Worm (Caenorhabditis elegans) whole organism, midembryonic: ENCODE measurements around the gene twk-5.
A peak's percentile ranks its signal among the peaks of the same experiment; 100 is the strongest.

ENCODE experiments used
- T22C8.4 ChIP-seq: fragments of 200-800 bp; sonication (Bioruptor generic); IDR thresholded peaks from 2 replicates; pipeline ENCODE4 v1.3.6; 2022; ENCODE audit warnings: missing genetic modification characterization, missing compliant biosample characterization
- cog-1 ChIP-seq: sonication (generic microtip); optimal IDR thresholded peaks from 2 replicates; lab custom pipeline; 2016; ENCODE audit warnings: missing genetic modification characterization, missing compliant biosample characterization
- flt-1 ChIP-seq: fragments of 200-800 bp; sonication (Bioruptor generic); IDR thresholded peaks from 2 replicates; pipeline ENCODE4 v1.3.6; 2022; ENCODE audit warnings: missing genetic modification characterization, missing compliant biosample characterization
- klf-2 ChIP-seq: fragments of 200-800 bp; sonication (Bioruptor generic); conservative IDR thresholded peaks from 2 replicates; pipeline ENCODE4 v1.3.6; 2022; ENCODE audit warnings: missing genetic modification reagents, missing genetic modification characterization, missing compliant biosample characterization
- med-1 ChIP-seq: sonication (generic microtip); optimal IDR thresholded peaks from 2 replicates; lab custom pipeline; 2017; ENCODE audit warnings: missing genetic modification characterization, mild to moderate bottlenecking, missing compliant biosample characterization, antibody characterized with exemption, missing genetic modification reagents; ENCODE audit not compliant: insufficient read depth
- ref-1 ChIP-seq: fragments of 200-800 bp; sonication (Bioruptor generic); conservative IDR thresholded peaks from 2 replicates; pipeline ENCODE4 v1.3.6; 2022; ENCODE audit warnings: missing genetic modification reagents, missing genetic modification characterization, missing compliant biosample characterization
- tab-1 ChIP-seq: fragments of 200-800 bp; sonication (Bioruptor generic); IDR thresholded peaks from 2 replicates; pipeline ENCODE4 v1.3.6; 2022; ENCODE audit warnings: missing genetic modification characterization, missing compliant biosample characterization
- ztf-23 ChIP-seq: fragments of 200-800 bp; sonication (Bioruptor generic); IDR thresholded peaks from 2 replicates; pipeline ENCODE4 v1.3.6; 2022; ENCODE audit warnings: missing genetic modification reagents, missing genetic modification characterization, missing compliant biosample characterization
- ztf-29 ChIP-seq: fragments of 200-800 bp; sonication (Bioruptor generic); IDR thresholded peaks from 2 replicates; pipeline ENCODE4 v1.3.6; 2022; ENCODE audit warnings: missing genetic modification reagents, missing genetic modification characterization, missing compliant biosample characterization

Gene twk-5

DNA sequence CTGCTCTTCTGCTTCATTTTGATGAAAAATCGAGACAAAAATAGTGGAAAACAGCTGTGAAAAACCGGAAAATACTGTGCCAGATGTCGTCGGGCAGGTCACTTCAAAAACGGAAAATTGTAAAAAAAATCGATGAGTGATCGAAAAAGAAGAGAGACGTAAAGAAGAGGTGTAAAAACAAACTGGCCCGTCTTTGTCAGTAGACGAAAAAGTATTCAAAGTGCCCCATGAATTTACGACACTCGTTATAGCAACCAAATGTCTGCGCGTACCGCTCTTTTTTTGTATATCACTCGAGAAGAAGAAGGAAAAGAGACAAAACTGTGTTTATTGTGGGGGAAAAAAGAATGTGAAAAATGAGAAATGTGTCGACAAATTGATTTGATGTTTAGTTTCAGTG is at the start of gene twk-5:
Gene twk-5 (minus strand): TSS at position 101 of the 400 bp plus-strand sequence.
- TF ChIP-seq ztf-29 (GFP tag; lab: Robert Waterston, UW), result no peak
- no peak for TF ChIP-seq klf-2 (GFP tag; lab: Robert Waterston, UW)
- no peak for TF ChIP-seq ref-1 (GFP tag; lab: Robert Waterston, UW)
- no peak for TF ChIP-seq cog-1
- TF ChIP-seq ztf-23 (GFP tag; lab: Robert Waterston, UW), result no peak

DNA sequence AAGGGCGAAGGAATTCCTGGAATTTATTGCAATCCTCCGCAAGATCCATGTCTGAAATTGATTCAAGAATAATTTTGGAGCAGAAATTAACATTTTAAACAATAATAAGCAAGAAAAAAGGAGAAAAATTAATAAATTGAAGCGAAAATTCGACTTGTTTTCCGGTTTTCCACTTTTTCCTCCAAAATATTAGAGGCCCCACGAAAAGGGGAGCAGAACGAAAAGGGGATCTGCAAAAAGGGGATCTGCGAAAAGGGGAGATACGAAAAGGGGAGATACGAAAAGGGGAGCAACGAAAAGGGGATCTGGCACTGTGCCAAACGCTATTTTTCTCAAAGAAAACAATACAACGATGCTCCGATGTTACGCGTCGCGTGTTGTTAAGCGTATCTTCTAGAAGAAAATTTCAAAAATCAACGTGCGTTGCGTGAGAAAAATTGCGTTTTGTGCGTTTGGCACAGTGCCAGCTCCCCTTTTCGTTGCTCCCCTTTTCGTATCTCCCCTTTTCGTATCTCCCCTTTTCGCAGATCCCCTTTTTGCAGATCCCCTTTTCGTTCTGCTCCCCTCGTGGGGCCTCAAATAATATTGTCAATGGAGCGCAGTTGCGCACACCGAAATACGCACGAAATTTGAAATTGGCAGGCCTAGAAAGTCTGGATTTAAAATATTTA is 49.5 kb upstream of the twk-5 start, which contains the start of gene Y62F5A.12:
Gene Y62F5A.12 (minus strand): TSS at position 51 of the 671 bp plus-strand sequence.
- TF ChIP-seq ztf-23 (GFP tag; lab: Robert Waterston, UW), result peak; percentile 92
- TF ChIP-seq tab-1 (GFP tag; lab: Robert Waterston, UW), result peak; percentile 86
- TF ChIP-seq ref-1 (GFP tag; lab: Robert Waterston, UW), result peak; percentile 56
- peak; percentile 73 for TF ChIP-seq T22C8.4 (GFP tag; lab: Robert Waterston, UW)
- TF ChIP-seq cog-1, result peak; percentile 64
- peak; percentile 94 for TF ChIP-seq klf-2 (GFP tag; lab: Robert Waterston, UW)
- peak; percentile 57; the same call in 1 of the 2 replicates for TF ChIP-seq ztf-29 (GFP tag; lab: Robert Waterston, UW)
- peak; percentile 88 for TF ChIP-seq flt-1 (GFP tag; lab: Robert Waterston, UW)

DNA sequence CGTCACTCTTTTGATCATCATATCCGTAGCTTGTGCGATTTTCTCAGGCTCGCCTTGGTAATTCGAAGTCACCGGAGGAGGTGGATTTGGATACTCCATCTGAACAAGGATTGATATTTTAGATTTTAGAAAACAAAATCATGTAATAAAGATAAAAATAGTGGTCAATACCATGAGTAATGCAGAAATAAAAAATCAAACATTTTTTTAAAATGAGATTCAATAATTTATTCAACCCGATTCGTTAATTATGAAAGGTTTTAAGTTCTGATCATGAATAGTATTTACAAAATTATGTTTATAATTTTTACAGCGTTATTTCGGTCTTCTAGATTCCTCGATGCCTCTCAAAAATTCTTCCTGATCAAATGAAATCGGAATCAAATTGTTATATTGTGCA is 48.6 kb upstream of the twk-5 start, which contains the start of gene mdt-8:
Gene mdt-8 (minus strand): TSS at position 101 of the 400 bp plus-strand sequence.
- TF ChIP-seq tab-1 (GFP tag; lab: Robert Waterston, UW), result no peak

DNA sequence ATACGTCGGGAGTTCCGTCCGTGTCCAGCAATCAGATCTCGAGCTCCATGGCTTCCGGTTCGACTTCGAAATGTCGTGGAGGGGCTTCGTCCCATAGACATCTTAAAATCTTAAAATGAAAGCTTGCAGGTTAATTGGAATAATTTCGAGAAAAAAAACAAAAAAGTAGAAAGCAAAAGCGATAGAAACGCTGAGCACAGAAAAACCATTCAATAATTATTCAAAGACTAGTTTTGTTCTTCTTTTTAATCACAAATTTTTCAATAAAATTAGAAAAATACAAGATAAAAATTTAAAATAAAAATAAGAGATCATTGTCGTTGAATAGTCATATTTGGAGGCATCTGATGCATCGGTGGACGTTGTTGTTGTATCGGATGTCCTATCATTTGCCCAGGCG is 41.9 kb upstream of the twk-5 start, which contains the start of gene age-1:
Gene age-1 (minus strand): TSS at position 101 of the 400 bp plus-strand sequence.
- TF ChIP-seq ztf-23 (GFP tag; lab: Robert Waterston, UW) (no peak), T22C8.4 (GFP tag; lab: Robert Waterston, UW) (no peak), flt-1 (GFP tag; lab: Robert Waterston, UW) (no peak), ztf-29 (GFP tag; lab: Robert Waterston, UW) (no peak), cog-1 (no peak), ref-1 (GFP tag; lab: Robert Waterston, UW) (no peak), med-1 (no peak), tab-1 (GFP tag; lab: Robert Waterston, UW) (no peak), klf-2 (GFP tag; lab: Robert Waterston, UW) (no peak)

DNA sequence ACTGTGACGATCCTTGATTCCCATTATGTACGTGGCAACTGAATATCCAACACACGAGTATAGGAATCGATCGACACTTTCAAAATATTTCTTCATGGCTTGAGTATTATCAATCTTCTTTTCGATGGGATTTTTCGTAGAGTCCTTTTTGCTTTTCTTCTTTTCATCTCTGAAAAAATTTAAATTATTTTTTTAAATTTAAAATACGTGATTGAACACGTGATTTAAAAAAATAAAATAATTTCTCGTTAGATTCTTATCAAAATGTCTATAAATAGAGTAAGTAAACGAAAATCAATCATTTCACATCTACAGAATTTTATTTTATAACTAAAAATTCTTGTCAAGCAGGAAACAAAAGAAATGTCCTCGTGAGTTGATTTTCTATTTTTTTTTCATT is 36.2 kb upstream of the twk-5 start, which contains the start of gene Y62F5A.10:
Gene Y62F5A.10 (plus strand): TSS at position 301 of the 400 bp plus-strand sequence.
- TF ChIP-seq T22C8.4 (GFP tag; lab: Robert Waterston, UW), result no peak
- no peak for TF ChIP-seq med-1
- TF ChIP-seq tab-1 (GFP tag; lab: Robert Waterston, UW), result no peak
- no peak for TF ChIP-seq flt-1 (GFP tag; lab: Robert Waterston, UW)
- TF ChIP-seq ref-1 (GFP tag; lab: Robert Waterston, UW), result no peak
- TF ChIP-seq ztf-23 (GFP tag; lab: Robert Waterston, UW), result no peak
- no peak for TF ChIP-seq ztf-29 (GFP tag; lab: Robert Waterston, UW)
- no peak for TF ChIP-seq cog-1
- no peak for TF ChIP-seq klf-2 (GFP tag; lab: Robert Waterston, UW)

DNA sequence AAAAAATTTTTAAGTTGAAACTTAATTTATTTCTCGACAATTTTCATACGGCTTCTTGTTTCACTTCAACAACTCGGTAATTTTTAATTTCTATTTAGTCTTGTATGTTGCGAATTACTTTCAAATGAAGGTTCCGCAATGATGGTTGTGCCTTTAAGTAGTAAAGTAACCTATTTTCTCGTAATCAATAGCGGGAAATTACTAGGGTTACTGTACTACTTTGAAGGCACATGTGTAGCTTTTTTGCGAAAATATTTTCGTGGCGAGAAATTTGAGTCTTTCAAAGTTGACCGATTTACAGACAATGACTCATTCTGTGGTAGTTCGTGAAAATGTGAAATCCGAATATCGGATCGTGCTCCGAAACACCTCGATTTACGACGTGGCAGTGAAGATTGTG is 33.1 kb upstream of the twk-5 start, which contains the start of gene B0334.10:
Gene B0334.10 (plus strand): TSS at position 301 of the 400 bp plus-strand sequence.
- TF ChIP-seq ref-1 (GFP tag; lab: Robert Waterston, UW) (no peak), flt-1 (GFP tag; lab: Robert Waterston, UW) (no peak), cog-1 (no peak), tab-1 (GFP tag; lab: Robert Waterston, UW) (no peak), ztf-23 (GFP tag; lab: Robert Waterston, UW) (no peak), klf-2 (GFP tag; lab: Robert Waterston, UW) (no peak), ztf-29 (GFP tag; lab: Robert Waterston, UW) (no peak), T22C8.4 (GFP tag; lab: Robert Waterston, UW) (no peak), med-1 (no peak)

DNA sequence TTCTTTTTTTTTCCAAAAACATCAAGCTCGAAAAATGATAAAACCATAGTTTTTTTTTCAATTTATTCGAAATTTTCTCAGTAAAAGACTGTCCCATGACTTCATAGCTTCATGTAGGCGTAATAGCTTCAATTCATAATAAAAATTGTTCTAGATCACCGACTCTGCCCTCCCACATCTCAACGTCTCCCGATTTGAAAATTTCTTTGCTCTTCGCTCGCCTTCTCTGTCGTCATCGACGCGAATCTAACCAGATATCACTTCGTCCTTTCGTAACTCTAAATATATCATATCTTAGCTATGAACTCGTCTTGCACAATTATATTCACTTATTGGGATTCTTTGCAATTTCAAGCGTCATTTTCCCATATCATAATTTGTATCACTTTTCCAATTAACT is 29.7 kb upstream of the twk-5 start, which contains the start of gene srh-44:
Gene srh-44 (plus strand): TSS at position 301 of the 400 bp plus-strand sequence.
- no peak for TF ChIP-seq med-1
- no peak for TF ChIP-seq klf-2 (GFP tag; lab: Robert Waterston, UW)
- TF ChIP-seq ztf-29 (GFP tag; lab: Robert Waterston, UW), result no peak
- no peak for TF ChIP-seq flt-1 (GFP tag; lab: Robert Waterston, UW)
- TF ChIP-seq ztf-23 (GFP tag; lab: Robert Waterston, UW), result no peak
- no peak for TF ChIP-seq cog-1
- no peak for TF ChIP-seq ref-1 (GFP tag; lab: Robert Waterston, UW)

DNA sequence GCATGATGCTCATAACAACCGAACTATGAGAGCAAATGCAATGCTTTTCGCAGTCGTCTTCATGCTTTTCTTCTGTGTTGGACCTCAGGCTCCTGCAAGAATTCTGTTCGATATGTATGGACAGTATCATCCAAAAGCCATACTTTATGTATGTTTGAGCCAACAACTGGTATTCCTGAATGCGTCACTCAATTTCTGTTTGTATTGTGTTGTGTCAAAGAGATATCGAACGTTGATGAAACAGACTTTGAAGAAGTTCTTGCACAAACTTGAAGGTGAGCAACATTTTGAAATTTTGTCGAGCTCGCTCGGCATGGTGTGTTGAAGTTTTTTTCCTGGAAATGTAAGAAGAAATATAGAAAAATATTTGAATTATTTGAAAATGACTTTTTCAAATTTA is 27.8 kb upstream of the twk-5 start:
- TF ChIP-seq T22C8.4 (GFP tag; lab: Robert Waterston, UW), result no peak
- no peak for TF ChIP-seq ztf-23 (GFP tag; lab: Robert Waterston, UW)
- no peak for TF ChIP-seq ref-1 (GFP tag; lab: Robert Waterston, UW)
- TF ChIP-seq cog-1, result no peak
- no peak for TF ChIP-seq klf-2 (GFP tag; lab: Robert Waterston, UW)
- no peak for TF ChIP-seq tab-1 (GFP tag; lab: Robert Waterston, UW)
- TF ChIP-seq ztf-29 (GFP tag; lab: Robert Waterston, UW), result no peak
- no peak for TF ChIP-seq flt-1 (GFP tag; lab: Robert Waterston, UW)
- no peak for TF ChIP-seq med-1

DNA sequence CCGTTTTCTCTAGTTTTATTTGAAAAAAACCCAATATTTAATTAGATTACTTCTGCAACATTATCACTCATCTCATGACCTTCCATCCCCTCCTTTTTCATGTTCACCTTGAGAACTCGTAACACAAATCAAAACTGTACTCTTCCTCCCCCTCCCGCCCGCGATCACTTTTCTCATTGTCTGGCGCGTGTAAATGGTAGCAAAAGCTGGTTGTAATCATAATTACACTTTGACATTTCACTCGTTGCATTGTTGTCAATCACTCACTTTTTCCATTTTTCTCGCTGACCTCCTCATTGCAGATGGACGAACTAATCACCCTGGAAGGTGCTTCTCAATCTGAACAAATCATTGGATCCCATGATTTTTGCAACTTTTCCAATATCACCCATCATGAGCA is 25.3 kb upstream of the twk-5 start, which contains the start of gene npr-41:
Gene npr-41 (plus strand): TSS at position 301 of the 400 bp plus-strand sequence.
- TF ChIP-seq ztf-29 (GFP tag; lab: Robert Waterston, UW), result no peak
- no peak for TF ChIP-seq ref-1 (GFP tag; lab: Robert Waterston, UW)
- TF ChIP-seq T22C8.4 (GFP tag; lab: Robert Waterston, UW), result no peak
- no peak for TF ChIP-seq tab-1 (GFP tag; lab: Robert Waterston, UW)
- no peak for TF ChIP-seq flt-1 (GFP tag; lab: Robert Waterston, UW)
- TF ChIP-seq klf-2 (GFP tag; lab: Robert Waterston, UW), result no peak
- TF ChIP-seq cog-1, result no peak
- TF ChIP-seq med-1, result no peak
- TF ChIP-seq ztf-23 (GFP tag; lab: Robert Waterston, UW), result no peak
